Fruit fly (Drosophila melanogaster): Measurements from ENCODE around the gene Gr8a.

The Gr8a gene

dm6 chrX:9193604-9194003 lies 33.3 kb upstream of the Gr8a start, which contains the start of gene CG12106 (continued):
- TF ChIP-seq CG31441 (GFP tag; IDR thresholded peaks at IDR 0.05) = peak; percentile 33; the same call in 1 of the 2 replicates
- TF ChIP-seq CG32772 (GFP tag; IDR thresholded peaks at IDR 0.05) = no peak
- no peak for TF ChIP-seq psq (GFP tag; optimal IDR thresholded peaks at IDR 0.05)
- no peak for TF ChIP-seq Sox102F (GFP tag; optimal IDR thresholded peaks at IDR 0.05)
- TF ChIP-seq CG14014 (GFP tag; IDR thresholded peaks at IDR 0.05) = 0 out of 2 replicates have a peak, but pooled peaks have one; percentile 36
- no peak for TF ChIP-seq CG11696 (GFP tag; IDR thresholded peaks at IDR 0.05)
- no peak for TF ChIP-seq Stat92E (GFP tag; optimal IDR thresholded peaks at IDR 0.05)
- no peak for TF ChIP-seq CG33213 (GFP tag; optimal IDR thresholded peaks at IDR 0.05)
- no peak for TF ChIP-seq oc (tag; optimal IDR thresholded peaks at IDR 0.05)
- no peak for TF ChIP-seq knrl (GFP tag; IDR thresholded peaks at IDR 0.05; ENCODE audit: partially characterized antibody)
- no peak for TF ChIP-seq Ssrp (tag; optimal IDR thresholded peaks at IDR 0.05)
- TF ChIP-seq CG16863 (GFP tag; optimal IDR thresholded peaks at IDR 0.05) = no peak
- TF ChIP-seq CG3407 (GFP tag; optimal IDR thresholded peaks at IDR 0.05) = no peak
- peak; percentile 19 for TF ChIP-seq CG12744 (GFP tag; optimal IDR thresholded peaks at IDR 0.05)
- TF ChIP-seq Eip74EF (GFP tag; optimal IDR thresholded peaks at IDR 0.05) = no peak
- TF ChIP-seq CG2120 (GFP tag; optimal IDR thresholded peaks at IDR 0.05) = peak; percentile 74
- no peak for TF ChIP-seq CG5180 (GFP tag; optimal IDR thresholded peaks at IDR 0.05)
- TF ChIP-seq CG17328 (GFP tag; IDR thresholded peaks at IDR 0.05) = no peak
- TF ChIP-seq tgo (GFP tag; IDR thresholded peaks at IDR 0.05) = peak; percentile 62; the same call in 2 of the 3 replicates
- peak; percentile 65 for TF ChIP-seq CG2678 (tag; optimal IDR thresholded peaks at IDR 0.05)
- TF ChIP-seq ato (GFP tag; IDR thresholded peaks at IDR 0.05; ENCODE audit: partially characterized antibody) = no peak
- TF ChIP-seq CG12659 (GFP tag; optimal IDR thresholded peaks at IDR 0.05) = peak; percentile 48
- TF ChIP-seq Chrac-16 (GFP tag; optimal IDR thresholded peaks at IDR 0.05) = peak; percentile 44
- TF ChIP-seq hkb (optimal IDR thresholded peaks at IDR 0.05) = no peak
- peak; percentile 53 for TF ChIP-seq hkb (GFP tag; IDR thresholded peaks at IDR 0.05)
- TF ChIP-seq CG12219 (GFP tag; optimal IDR thresholded peaks at IDR 0.05) = peak; percentile 1
- TF ChIP-seq CG9817 (tag; optimal IDR thresholded peaks at IDR 0.05) = peak; percentile 40
- peak; percentile 92 for TF ChIP-seq row (GFP tag; IDR thresholded peaks at IDR 0.05)
- peak; percentile 62 for TF ChIP-seq Fer3 (tag; optimal IDR thresholded peaks at IDR 0.05)
- no peak for TF ChIP-seq ken (GFP tag; IDR thresholded peaks at IDR 0.05)
- no peak for TF ChIP-seq Nf-YA (GFP tag; IDR thresholded peaks at IDR 0.05)
- no peak for TF ChIP-seq CG1024 (GFP tag; IDR thresholded peaks at IDR 0.05)
- no peak for TF ChIP-seq CG4328 (GFP tag; optimal IDR thresholded peaks at IDR 0.05)
- no peak for TF ChIP-seq CG34224 (GFP tag; IDR thresholded peaks at IDR 0.05; ENCODE audit: partially characterized antibody)
- TF ChIP-seq Side (GFP tag; optimal IDR thresholded peaks at IDR 0.05) = no peak
- no peak for TF ChIP-seq bigmax (GFP tag; optimal IDR thresholded peaks at IDR 0.05)
- no peak for TF ChIP-seq HLH3B (GFP tag; IDR thresholded peaks at IDR 0.05)
- no peak for TF ChIP-seq Bgb (GFP tag; IDR thresholded peaks at IDR 0.05; ENCODE audit: partially characterized antibody)
- TF ChIP-seq MBD-R2 (GFP tag; IDR thresholded peaks at IDR 0.05) = peak; percentile 33; the same call in 1 of the 2 replicates
- peak; percentile 50 for TF ChIP-seq phol (tag; optimal IDR thresholded peaks at IDR 0.05)
- TF ChIP-seq ash1 (GFP tag; optimal IDR thresholded peaks at IDR 0.05) = no peak
- TF ChIP-seq dati (GFP tag; IDR thresholded peaks at IDR 0.05) = no peak
- TF ChIP-seq hbn (GFP tag; IDR thresholded peaks at IDR 0.05; ENCODE audit: partially characterized antibody) = no peak
- no peak for TF ChIP-seq lmd (GFP tag; IDR thresholded peaks at IDR 0.05)
- TF ChIP-seq Hmx (GFP tag; optimal IDR thresholded peaks at IDR 0.05) = no peak
- peak; percentile 59 for TF ChIP-seq mam (GFP tag; optimal IDR thresholded peaks at IDR 0.05)
- no peak for TF ChIP-seq CG2199 (GFP tag; IDR thresholded peaks at IDR 0.05)
- TF ChIP-seq zen (tag; optimal IDR thresholded peaks at IDR 0.05) = no peak
- peak; percentile 67 for TF ChIP-seq CG1603 (tag; optimal IDR thresholded peaks at IDR 0.05)
- no peak for TF ChIP-seq Camta (GFP tag; optimal IDR thresholded peaks at IDR 0.05)
- TF ChIP-seq Blimp-1 (GFP tag; optimal IDR thresholded peaks at IDR 0.05) = no peak

Data from whole organism, embryonic.